Worm (Caenorhabditis elegans) whole organism, early embryonic: Measurements from ENCODE around the gene xpf-1.
A peak's percentile ranks its signal among the peaks of the same experiment; 100 is the strongest.

Experiments
- B0310.2 ChIP-seq: sonication (generic microtip); optimal IDR thresholded peaks from 2 replicates; lab custom pipeline; 2016; ENCODE audit warnings: mild to moderate bottlenecking, missing genetic modification characterization, missing compliant biosample characterization
- F13C5.2 ChIP-seq: sonication (generic microtip); optimal IDR thresholded peaks from 2 replicates; lab custom pipeline; 2017; ENCODE audit warnings: mild to moderate bottlenecking, missing genetic modification characterization, inconsistent platforms, missing compliant biosample characterization
- aly-1 ChIP-seq: sonication (generic microtip); optimal IDR thresholded peaks from 2 replicates; lab custom pipeline; 2016; ENCODE audit warnings: missing genetic modification characterization, missing compliant biosample characterization
- ama-1 ChIP-seq: fragments of 150-350 bp; optimal IDR thresholded peaks from 2 replicates; lab custom pipeline; 2014
- ceh-13 ChIP-seq: fragments of 200-800 bp; sonication (Bioruptor generic); optimal IDR thresholded peaks from 2 replicates; lab custom pipeline; 2018; ENCODE audit warnings: mild to moderate bottlenecking, missing genetic modification characterization, missing compliant biosample characterization
- ceh-36 ChIP-seq: sonication (generic microtip); optimal IDR thresholded peaks from 2 replicates; lab custom pipeline; 2016; ENCODE audit warnings: missing genetic modification characterization, inconsistent platforms, missing compliant biosample characterization
- ets-7 ChIP-seq: sonication (generic microtip); optimal IDR thresholded peaks from 2 replicates; lab custom pipeline; 2016; ENCODE audit warnings: missing genotype, missing genetic modification characterization, missing compliant biosample characterization
- flt-1 ChIP-seq: fragments of 200-800 bp; sonication (Bioruptor generic); IDR thresholded peaks from 2 replicates; pipeline ENCODE4 v1.3.6; 2022; ENCODE audit warnings: missing genetic modification characterization, missing compliant biosample characterization
- hmbx-1 ChIP-seq: sonication (generic microtip); optimal IDR thresholded peaks from 2 replicates; lab custom pipeline; 2016; ENCODE audit warnings: mild to moderate bottlenecking, missing genetic modification characterization, missing compliant biosample characterization
- hmg-4 ChIP-seq: fragments of 200-800 bp; sonication (Bioruptor generic); optimal IDR thresholded peaks from 2 replicates; lab custom pipeline; 2018; ENCODE audit warnings: mild to moderate bottlenecking, missing genetic modification characterization, missing compliant biosample characterization
- hnd-1 ChIP-seq: sonication (generic microtip); optimal IDR thresholded peaks from 2 replicates; lab custom pipeline; 2016; ENCODE audit warnings: missing genetic modification characterization, missing compliant biosample characterization
- pes-1 ChIP-seq: fragments of 200-800 bp; sonication (Bioruptor generic); IDR thresholded peaks from 2 replicates; pipeline ENCODE4 v1.3.6; 2022; ENCODE audit warnings: missing genetic modification reagents, missing genetic modification characterization, missing compliant biosample characterization
- scrt-1 ChIP-seq: fragments of 200-800 bp; sonication (Bioruptor generic); IDR thresholded peaks from 2 replicates; pipeline ENCODE4 v1.3.6; 2022; ENCODE audit warnings: missing genetic modification characterization, missing compliant biosample characterization
- sea-1 ChIP-seq: fragments of 200-800 bp; sonication (Bioruptor generic); conservative IDR thresholded peaks from 2 replicates; pipeline ENCODE4 v1.3.6; 2022; ENCODE audit warnings: missing genetic modification characterization, missing compliant biosample characterization
- tbx-11 ChIP-seq: fragments of 200-800 bp; sonication (Bioruptor generic); IDR thresholded peaks from 2 replicates; pipeline ENCODE4 v1.3.6; 2022; ENCODE audit warnings: missing genetic modification characterization, missing compliant biosample characterization
- tbx-37 ChIP-seq: fragments of 200-800 bp; sonication (Bioruptor generic); conservative IDR thresholded peaks from 2 replicates; pipeline ENCODE4 v1.3.6; 2022; ENCODE audit warnings: missing genetic modification reagents, missing genetic modification characterization, missing compliant biosample characterization
- tra-4 ChIP-seq: sonication (generic microtip); optimal IDR thresholded peaks from 2 replicates; lab custom pipeline; 2017; ENCODE audit warnings: missing genetic modification characterization, missing compliant biosample characterization

xpf-1 gene

ce11 chrII:11657079-11657478, 38.9 kb upstream of the xpf-1 start, which contains the start of gene nep-1:
TSS of gene nep-1 (minus strand) at chrII:11657179.
- TF ChIP-seq tbx-37 (GFP tag; lab: Robert Waterston, UW) = no peak
- no peak for TF ChIP-seq sea-1 (GFP tag; lab: Robert Waterston, UW)
- TF ChIP-seq hnd-1 (tag; lab: Kevin White, UChicago) = no peak
- TF ChIP-seq tbx-11 (GFP tag; lab: Robert Waterston, UW) = no peak

ce11 chrII:11658854-11659253, 37.1 kb upstream of the xpf-1 start:
- TF ChIP-seq hnd-1 (tag; lab: Kevin White, UChicago) (no peak), pes-1 (GFP tag; lab: Robert Waterston, UW) (no peak), tbx-11 (GFP tag; lab: Robert Waterston, UW) (no peak), B0310.2 (tag; lab: Kevin White, UChicago) (no peak), F13C5.2 (tag; lab: Kevin White, UChicago) (no peak), sea-1 (GFP tag; lab: Robert Waterston, UW) (no peak), ets-7 (tag; lab: Kevin White, UChicago) (no peak), flt-1 (GFP tag; lab: Robert Waterston, UW) (no peak), ceh-36 (tag; lab: Kevin White, UChicago) (no peak), hmg-4 (GFP tag; lab: Kevin White, UChicago) (no peak), tbx-37 (GFP tag; lab: Robert Waterston, UW) (no peak), scrt-1 (GFP tag; lab: Robert Waterston, UW) (no peak)

ce11 chrII:11675877-11676473, 20.0 kb upstream of the xpf-1 start, which contains the start of the genes trr-1 and C47D12.2:
TSS of gene trr-1 (minus strand) at chrII:11675927.
TSS of gene C47D12.2 (plus strand) at chrII:11676306.
- no peak for TF ChIP-seq tbx-11 (GFP tag; lab: Robert Waterston, UW)
- 0 out of 2 replicates have a peak, but pooled peaks have one; percentile 48 for TF ChIP-seq flt-1 (GFP tag; lab: Robert Waterston, UW)
- no peak for TF ChIP-seq sea-1 (GFP tag; lab: Robert Waterston, UW)
- no peak for TF ChIP-seq ceh-36 (tag; lab: Kevin White, UChicago)
- peak; percentile 39 for TF ChIP-seq F13C5.2 (tag; lab: Kevin White, UChicago)

- TF ChIP-seq ets-7 (tag; lab: Kevin White, UChicago) (no peak), sea-1 (GFP tag; lab: Robert Waterston, UW) (no peak), flt-1 (GFP tag; lab: Robert Waterston, UW) (no peak), aly-1 (tag; lab: Kevin White, UChicago) (no peak), tbx-37 (GFP tag; lab: Robert Waterston, UW) (no peak)
These were observed 15.8 kb upstream of the xpf-1 start for ce11 chrII:11680220-11680619.

ce11 chrII:11681136-11681824, 14.7 kb upstream of the xpf-1 start, which contains the start of the genes sfxn-1.4 and C47D12.4:
TSS of gene sfxn-1.4 (minus strand) at chrII:11681236.
TSS of gene C47D12.4 (plus strand) at chrII:11681774.
- TF ChIP-seq tbx-37 (GFP tag; lab: Robert Waterston, UW) (no peak), scrt-1 (GFP tag; lab: Robert Waterston, UW) (no peak), pes-1 (GFP tag; lab: Robert Waterston, UW) (no peak), hnd-1 (tag; lab: Kevin White, UChicago) (no peak), ceh-13 (GFP tag; lab: Kevin White, UChicago) (no peak), aly-1 (tag; lab: Kevin White, UChicago) (no peak), tra-4 (tag; lab: Kevin White, UChicago) (no peak), B0310.2 (tag; lab: Kevin White, UChicago) (no peak), ets-7 (tag; lab: Kevin White, UChicago) (no peak), flt-1 (GFP tag; lab: Robert Waterston, UW) (no peak)

- TF ChIP-seq B0310.2 (tag; lab: Kevin White, UChicago) (no peak), scrt-1 (GFP tag; lab: Robert Waterston, UW) (no peak), hmg-4 (GFP tag; lab: Kevin White, UChicago) (no peak), ama-1 (no peak), pes-1 (GFP tag; lab: Robert Waterston, UW) (no peak), hmbx-1 (tag; lab: Kevin White, UChicago) (no peak), hnd-1 (tag; lab: Kevin White, UChicago) (no peak), tbx-37 (GFP tag; lab: Robert Waterston, UW) (no peak), tbx-11 (GFP tag; lab: Robert Waterston, UW) (no peak), sea-1 (GFP tag; lab: Robert Waterston, UW) (no peak), aly-1 (tag; lab: Kevin White, UChicago) (no peak), flt-1 (GFP tag; lab: Robert Waterston, UW) (no peak), ets-7 (tag; lab: Kevin White, UChicago) (no peak), ceh-13 (GFP tag; lab: Kevin White, UChicago) (no peak), ceh-36 (tag; lab: Kevin White, UChicago) (no peak), F13C5.2 (tag; lab: Kevin White, UChicago) (no peak), tra-4 (tag; lab: Kevin White, UChicago) (no peak)
These were observed 10.8 kb upstream of the xpf-1 start, which contains the start of gene C47D12.5 for ce11 chrII:11685177-11685576. TSS of gene C47D12.5 (minus strand) at chrII:11685277.

ce11 chrII:11688011-11688410, 8.0 kb upstream of the xpf-1 start:
- TF ChIP-seq hmg-4 (GFP tag; lab: Kevin White, UChicago) (no peak), ceh-13 (GFP tag; lab: Kevin White, UChicago) (no peak), hnd-1 (tag; lab: Kevin White, UChicago) (no peak), ama-1 (no peak), flt-1 (GFP tag; lab: Robert Waterston, UW) (no peak), scrt-1 (GFP tag; lab: Robert Waterston, UW) (no peak), ceh-36 (tag; lab: Kevin White, UChicago) (no peak), tbx-11 (GFP tag; lab: Robert Waterston, UW) (no peak), sea-1 (GFP tag; lab: Robert Waterston, UW) (no peak), tra-4 (tag; lab: Kevin White, UChicago) (no peak), tbx-37 (GFP tag; lab: Robert Waterston, UW) (no peak), ets-7 (tag; lab: Kevin White, UChicago) (no peak), hmbx-1 (tag; lab: Kevin White, UChicago) (no peak), aly-1 (tag; lab: Kevin White, UChicago) (no peak), pes-1 (GFP tag; lab: Robert Waterston, UW) (no peak), B0310.2 (tag; lab: Kevin White, UChicago) (no peak)
